Worm (Caenorhabditis elegans): ENCODE data around the gene C05C8.1.

DNA sequence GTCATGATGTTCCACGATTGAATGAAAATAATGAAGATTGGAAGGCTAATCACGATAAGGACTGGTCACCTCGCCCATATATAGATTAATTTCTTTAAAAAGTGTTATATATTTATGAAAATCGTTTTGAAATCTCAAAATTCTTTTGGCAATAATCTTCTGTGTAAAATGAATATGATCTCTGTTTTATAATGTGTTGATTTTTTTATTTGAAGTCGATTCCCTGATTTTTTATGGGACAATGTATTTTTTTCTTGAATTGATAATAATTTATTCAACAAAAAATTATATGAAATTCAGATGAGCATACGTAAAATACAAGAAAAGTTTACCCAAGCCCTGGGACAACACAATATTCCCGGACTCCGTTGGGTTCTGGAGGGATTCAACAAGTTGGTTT lies at the start of gene C05C8.1:
- no peak for TF ChIP-seq nhr-76 (tag; optimal IDR thresholded peaks at IDR 0.05)
- no peak for TF ChIP-seq elt-3 (tag; optimal IDR thresholded peaks at IDR 0.05)
- TF ChIP-seq unc-62 (GFP tag; optimal IDR thresholded peaks at IDR 0.05), result no peak
- TF ChIP-seq zip-8 (tag; optimal IDR thresholded peaks at IDR 0.05), result no peak
- no peak for TF ChIP-seq ces-1 (GFP tag; optimal IDR thresholded peaks at IDR 0.05)
- no peak for TF ChIP-seq hlh-1 (tag; optimal IDR thresholded peaks at IDR 0.05)
- TF ChIP-seq mls-2 (tag; optimal IDR thresholded peaks at IDR 0.05), result no peak
- TF ChIP-seq blmp-1 (tag; optimal IDR thresholded peaks at IDR 0.05), result no peak

Measured in whole organism, mixed stage, embryonic.